Worm (Caenorhabditis elegans): ENCODE results near the gene ttyh-1.

ttyh-1 gene

ce11 chrX:11409457-11409856 is 40.9 kb downstream of the ttyh-1 start:
- TF ChIP-seq egl-13 (tag; optimal IDR thresholded peaks at IDR 0.05) (no peak), ceh-63 (GFP tag; optimal IDR thresholded peaks at IDR 0.05) (no peak), blmp-1 (tag; optimal IDR thresholded peaks at IDR 0.05) (no peak), nhr-19 (GFP tag; conservative IDR thresholded peaks at IDR 0.05) (peak; percentile 38; the same call in 1 of the 2 replicates), nhr-85 (tag) (no peak), unc-130 (tag; optimal IDR thresholded peaks at IDR 0.05) (peak; percentile 63), dsc-1 (tag; optimal IDR thresholded peaks at IDR 0.05) (no peak), lin-15B (tag; optimal IDR thresholded peaks at IDR 0.05) (no peak), lin-35 (GFP tag; optimal IDR thresholded peaks at IDR 0.05) (peak in 1 of 2 experiments; percentile 35), ets-5 (GFP tag; IDR thresholded peaks at IDR 0.05) (no peak), lin-14 (GFP tag; optimal IDR thresholded peaks at IDR 0.05) (peak; percentile 47), jun-1 (tag; optimal IDR thresholded peaks at IDR 0.05) (peak; percentile 55), sox-4 (tag; optimal IDR thresholded peaks at IDR 0.05) (no peak), unc-62 (GFP tag; optimal IDR thresholded peaks at IDR 0.05) (no peak), nhr-28 (tag; optimal IDR thresholded peaks at IDR 0.05) (no peak), ceh-90 (tag; optimal IDR thresholded peaks at IDR 0.05) (no peak), nhr-237 (tag; optimal IDR thresholded peaks at IDR 0.05) (no peak), skn-1 (tag; optimal IDR thresholded peaks at IDR 0.05) (no peak), C16A3.4 (tag; optimal IDR thresholded peaks at IDR 0.05) (no peak), mab-9 (GFP tag; IDR thresholded peaks at IDR 0.05) (no peak), nhr-11 (tag; optimal IDR thresholded peaks at IDR 0.05) (no peak), zip-4 (GFP tag; optimal IDR thresholded peaks at IDR 0.05) (no peak), sup-37 (GFP tag; optimal IDR thresholded peaks at IDR 0.05) (no peak), nhr-20 (tag; optimal IDR thresholded peaks at IDR 0.05) (peak; percentile 39), mep-1 (tag; optimal IDR thresholded peaks at IDR 0.05) (no peak), lir-3 (tag; optimal IDR thresholded peaks at IDR 0.05; ENCODE audit: poor library complexity) (peak; percentile 4), nhr-84 (tag; optimal IDR thresholded peaks at IDR 0.05) (no peak), ces-1 (GFP tag; optimal IDR thresholded peaks at IDR 0.05) (no peak), fos-1 (tag; optimal IDR thresholded peaks at IDR 0.05) (no peak), fkh-10 (GFP tag; optimal IDR thresholded peaks at IDR 0.05) (no peak), ztf-11 (tag; optimal IDR thresholded peaks at IDR 0.05) (no peak), hlh-17 (GFP tag; optimal IDR thresholded peaks at IDR 0.05; ENCODE audit: borderline replicate concordance) (no peak), aha-1 (tag; optimal IDR thresholded peaks at IDR 0.05) (no peak), dpl-1 (GFP tag; optimal IDR thresholded peaks at IDR 0.05) (no peak), pag-3 (tag; optimal IDR thresholded peaks at IDR 0.05; ENCODE audit: borderline replicate concordance, insufficient read depth) (no peak), lsy-2 (tag; optimal IDR thresholded peaks at IDR 0.05) (peak in 1 of 2 experiments; percentile 44), isw-1 (GFP tag; IDR thresholded peaks at IDR 0.05) (no peak), unc-86 (tag; optimal IDR thresholded peaks at IDR 0.05) (no peak), elt-2 (tag; optimal IDR thresholded peaks at IDR 0.05) (peak; percentile 37), vab-15 (tag; optimal IDR thresholded peaks at IDR 0.05) (no peak), ztf-4 (tag; optimal IDR thresholded peaks at IDR 0.05) (peak; percentile 3), hlh-4 (tag; optimal IDR thresholded peaks at IDR 0.05) (no peak), snu-23 (GFP tag; optimal IDR thresholded peaks at IDR 0.05) (peak; percentile 32), sptf-1 (tag; optimal IDR thresholded peaks at IDR 0.05) (no peak), nhr-71 (tag; optimal IDR thresholded peaks at IDR 0.05) (peak; percentile 62), C34B4.2 (tag; optimal IDR thresholded peaks at IDR 0.05) (no peak), elt-3 (tag; optimal IDR thresholded peaks at IDR 0.05) (peak in 1 of 6 experiments; percentile 24), snpc-4 (tag; optimal IDR thresholded peaks at IDR 0.05) (no peak), ceh-88 (GFP tag; IDR thresholded peaks at IDR 0.05) (no peak), efl-1 (optimal IDR thresholded peaks at IDR 0.05) (no peak), efl-1 (GFP tag; optimal IDR thresholded peaks at IDR 0.05 in 1 of 2) (peak in 1 of 2 experiments; percentile 55), nhr-12 (tag; optimal IDR thresholded peaks at IDR 0.05) (no peak), rnt-1 (tag; optimal IDR thresholded peaks at IDR 0.05) (peak; percentile 58), pax-3 (tag; optimal IDR thresholded peaks at IDR 0.05) (no peak)

Data from whole organism, L1 larva.